Worm (Caenorhabditis elegans): ENCODE results near the gene Y14H12A.2.
A peak's percentile ranks its signal among the peaks of the same experiment; 100 is the strongest.

ce11 chrII:3964302-3964885, 25.1 kb downstream of the Y14H12A.2 start:
- TF ChIP-seq klf-2 (GFP tag; conservative IDR thresholded peaks at IDR 0.05) (no peak), cog-1 (tag; optimal IDR thresholded peaks at IDR 0.05) (no peak), ztf-29 (GFP tag; IDR thresholded peaks at IDR 0.05) (no peak), T22C8.4 (GFP tag; IDR thresholded peaks at IDR 0.05) (no peak), flt-1 (GFP tag; IDR thresholded peaks at IDR 0.05) (0 out of 2 replicates have a peak, but pooled peaks have one; percentile 44)
